Fruit fly (Drosophila melanogaster) whole organism, adult: ENCODE data around the gene Cox17.
A peak's percentile ranks its signal among the peaks of the same experiment; 100 is the strongest.

ENCODE experiments used
- CG1620 ChIP-seq: fragments of 200-800 bp; sonication (Bioruptor generic); optimal IDR thresholded peaks from 2 replicates; lab custom pipeline; 2016; ENCODE audit warnings: missing biosample characterization, missing genetic modification characterization
- CG5204 ChIP-seq: fragments of 200-800 bp; sonication (Bioruptor generic); optimal IDR thresholded peaks from 2 replicates; lab custom pipeline; 2016; ENCODE audit warnings: missing biosample characterization, missing genetic modification characterization
- CG7045 ChIP-seq: fragments of 200-800 bp; sonication (Bioruptor generic); optimal IDR thresholded peaks from 2 replicates; lab custom pipeline; 2017; ENCODE audit warnings: missing biosample characterization, mild to moderate bottlenecking, missing genetic modification characterization
- Clk ChIP-seq: fragments of 200-800 bp; sonication (Bioruptor generic); optimal IDR thresholded peaks from 2 replicates; lab custom pipeline; 2017; ENCODE audit warnings: missing biosample characterization, missing genetic modification characterization
- Crg-1 ChIP-seq: fragments of 200-800 bp; sonication (Bioruptor generic); optimal IDR thresholded peaks from 2 replicates; lab custom pipeline; 2016; ENCODE audit warnings: missing biosample characterization, missing genetic modification characterization
- Hr96 ChIP-seq: fragments of 200-800 bp; sonication (Bioruptor generic); optimal IDR thresholded peaks from 2 replicates; lab custom pipeline; 2016; ENCODE audit warnings: missing biosample characterization, missing genetic modification characterization
- bab1 ChIP-seq: fragments of 200-800 bp; sonication (Bioruptor generic); optimal IDR thresholded peaks from 3 replicates; lab custom pipeline; 2019; ENCODE audit warnings: missing biosample characterization, mild to moderate bottlenecking, missing genetic modification characterization, moderate library complexity
- ovo ChIP-seq: fragments of 200-800 bp; sonication (Bioruptor generic); optimal IDR thresholded peaks from 2 replicates; lab custom pipeline; 2016; ENCODE audit warnings: missing biosample characterization, missing genetic modification characterization
- pad ChIP-seq: fragments of 200-800 bp; sonication (Bioruptor generic); optimal IDR thresholded peaks from 3 replicates; lab custom pipeline; 2017; ENCODE audit warnings: missing biosample characterization, missing genetic modification characterization, mild to moderate bottlenecking, moderate library complexity, missing genetic modification reagents
- tj ChIP-seq: fragments of 200-800 bp; sonication (Bioruptor generic); optimal IDR thresholded peaks from 3 replicates; lab custom pipeline; 2017; ENCODE audit warnings: missing biosample characterization, mild to moderate bottlenecking, missing genetic modification characterization, moderate library complexity

- TF ChIP-seq tj (no peak), pad (no peak), CG1620 (GFP tag; lab: Kevin White, UChicago) (no peak), Crg-1 (GFP tag; lab: Kevin White, UChicago) (no peak), ovo (GFP tag; lab: Kevin White, UChicago) (no peak), CG7045 (GFP tag; lab: Kevin White, UChicago) (no peak), bab1 (GFP tag; lab: Kevin White, UChicago) (peak; percentile 5), Clk (no peak), Hr96 (GFP tag; lab: Kevin White, UChicago) (no peak), CG5204 (GFP tag; lab: Kevin White, UChicago) (no peak)
These were observed 35.8 kb downstream of the Cox17 start for dm6 chrX:15048713-15049112.
